Fruit fly (Drosophila melanogaster) whole organism, embryonic: Measurements from ENCODE around the gene Acp36DE.
A peak's percentile ranks its signal among the peaks of the same experiment; 100 is the strongest.

Experiments
- Asciz ChIP-seq: fragments of 200-800 bp; sonication (Bioruptor generic); optimal IDR thresholded peaks from 2 replicates; lab custom pipeline; 2017; ENCODE audit warnings: missing biosample characterization, mild to moderate bottlenecking, missing genetic modification characterization, missing genetic modification reagents
- CG11695 ChIP-seq: fragments of 200-800 bp; sonication (Bioruptor generic); IDR thresholded peaks from 3 replicates; pipeline ENCODE4 v1.3.6; 2022; ENCODE audit warnings: missing biosample characterization, missing genetic modification characterization
- CG11723 ChIP-seq: fragments of 200-800 bp; sonication (Bioruptor generic); optimal IDR thresholded peaks from 2 replicates; lab custom pipeline; 2017; ENCODE audit warnings: missing biosample characterization, mild to moderate bottlenecking, missing genetic modification characterization
- CG12942 ChIP-seq: fragments of 200-800 bp; sonication (Bioruptor generic); optimal IDR thresholded peaks from 3 replicates; lab custom pipeline; 2016; ENCODE audit warnings: missing biosample characterization, missing genetic modification characterization
- CG14667 ChIP-seq: fragments of 200-800 bp; sonication (Bioruptor generic); IDR thresholded peaks from 2 replicates; pipeline ENCODE4 v1.3.6; 2022; ENCODE audit warnings: missing biosample characterization, missing genetic modification characterization
- CG15696 ChIP-seq: fragments of 200-800 bp; sonication (Bioruptor generic); optimal IDR thresholded peaks from 2 replicates; lab custom pipeline; 2019; ENCODE audit warnings: missing biosample characterization, mild to moderate bottlenecking, missing genetic modification characterization, moderate library complexity
- CG17359 ChIP-seq: fragments of 200-800 bp; sonication (Bioruptor generic); optimal IDR thresholded peaks from 3 replicates; lab custom pipeline; 2018; ENCODE audit warnings: missing biosample characterization, mild to moderate bottlenecking, missing genetic modification characterization, moderate library complexity
- CG17612 ChIP-seq: fragments of 200-800 bp; sonication (Bioruptor generic); IDR thresholded peaks from 2 replicates; pipeline ENCODE4 v1.3.6; 2022; ENCODE audit warnings: missing biosample characterization, missing genetic modification characterization
- CG2678 ChIP-seq: fragments of 200-800 bp; sonication (Bioruptor generic); optimal IDR thresholded peaks from 3 replicates; lab custom pipeline; 2019; ENCODE audit warnings: missing biosample characterization, mild to moderate bottlenecking, missing genetic modification characterization, moderate library complexity
- CG34224 ChIP-seq: fragments of 200-800 bp; sonication (Bioruptor generic); IDR thresholded peaks from 3 replicates; pipeline ENCODE4 v1.3.6; 2022; ENCODE audit warnings: missing biosample characterization, missing genetic modification characterization; ENCODE audit not compliant: partially characterized antibody
- CG43689 ChIP-seq: fragments of 200-800 bp; sonication (Bioruptor generic); IDR thresholded peaks from 2 replicates; pipeline ENCODE4 v1.3.6; 2022; ENCODE audit warnings: missing biosample characterization, missing genetic modification characterization
- CG4404 ChIP-seq: fragments of 200-800 bp; sonication (Bioruptor generic); IDR thresholded peaks from 2 replicates; pipeline ENCODE4 v1.3.6; 2022; ENCODE audit warnings: missing biosample characterization, missing genetic modification characterization
- CG6654 ChIP-seq: fragments of 200-800 bp; sonication (Bioruptor generic); optimal IDR thresholded peaks from 2 replicates; lab custom pipeline; 2017; ENCODE audit warnings: missing biosample characterization, mild to moderate bottlenecking, missing genetic modification characterization
- CG7271 ChIP-seq: fragments of 200-800 bp; sonication (Bioruptor generic); optimal IDR thresholded peaks from 2 replicates; lab custom pipeline; 2018; ENCODE audit warnings: missing biosample characterization, mild to moderate bottlenecking, missing genetic modification characterization, moderate library complexity
- CG7987 ChIP-seq: fragments of 200-800 bp; sonication (Bioruptor generic); optimal IDR thresholded peaks from 2 replicates; lab custom pipeline; 2018; ENCODE audit warnings: missing biosample characterization, mild to moderate bottlenecking, missing genetic modification characterization, moderate library complexity
- CG8388 ChIP-seq: fragments of 200-800 bp; sonication (Bioruptor generic); optimal IDR thresholded peaks from 2 replicates; lab custom pipeline; 2019; ENCODE audit warnings: missing biosample characterization, mild to moderate bottlenecking, missing genetic modification characterization, moderate library complexity
- CG8478 ChIP-seq: fragments of >200 bp; optimal IDR thresholded peaks from 2 replicates; lab custom pipeline; 2018
- Dad ChIP-seq: fragments of 200-800 bp; sonication (Bioruptor generic); optimal IDR thresholded peaks from 3 replicates; lab custom pipeline; 2016; ENCODE audit warnings: missing biosample characterization, missing genetic modification characterization
- Dref ChIP-seq: fragments of 200-800 bp; sonication (Bioruptor generic); IDR thresholded peaks from 2 replicates; pipeline ENCODE4 v1.3.6; 2022; ENCODE audit warnings: missing biosample characterization, missing genetic modification characterization
- Drgx ChIP-seq: fragments of 200-800 bp; sonication (Bioruptor generic); IDR thresholded peaks from 2 replicates; pipeline ENCODE4 v1.3.6; 2022; ENCODE audit warnings: missing biosample characterization, missing genetic modification characterization
- E2f2 ChIP-seq: fragments of 200-800 bp; sonication (Bioruptor generic); IDR thresholded peaks from 2 replicates; pipeline ENCODE4 v1.3.6; 2022; ENCODE audit warnings: missing biosample characterization, missing genetic modification characterization
- ERR ChIP-seq: fragments of 200-800 bp; sonication (Bioruptor generic); optimal IDR thresholded peaks from 2 replicates; lab custom pipeline; 2016; ENCODE audit warnings: missing biosample characterization, missing genetic modification characterization
- Elba2 ChIP-seq: fragments of 200-800 bp; sonication (Bioruptor generic); optimal IDR thresholded peaks from 3 replicates; lab custom pipeline; 2016; ENCODE audit warnings: missing biosample characterization, missing genetic modification characterization
- Lhr ChIP-seq: fragments of 200-800 bp; sonication (Bioruptor generic); optimal IDR thresholded peaks from 3 replicates; lab custom pipeline; 2017; ENCODE audit warnings: mild to moderate bottlenecking, missing biosample characterization, missing genetic modification reagents, missing genetic modification characterization
- Med ChIP-seq: fragments of 200-800 bp; sonication (Bioruptor generic); peaks from one replicate; lab custom pipeline; 2016; ENCODE audit warnings: missing biosample characterization, missing genetic modification characterization, mild to moderate bottlenecking, inconsistent platforms, moderate library complexity
- Poxn ChIP-seq: fragments of 200-800 bp; sonication (Bioruptor generic); IDR thresholded peaks from 2 replicates; pipeline ENCODE4 v1.3.6; 2022; ENCODE audit warnings: missing biosample characterization, missing genetic modification characterization
- Sox102F ChIP-seq: fragments of 200-800 bp; sonication (Bioruptor generic); optimal IDR thresholded peaks from 2 replicates; lab custom pipeline; 2018; ENCODE audit warnings: missing biosample characterization, mild to moderate bottlenecking, missing genetic modification characterization, moderate library complexity
- Usf ChIP-seq: fragments of 200-800 bp; sonication (Bioruptor generic); optimal IDR thresholded peaks from 2 replicates; lab custom pipeline; 2017; ENCODE audit warnings: missing genotype, missing biosample characterization, missing genetic modification characterization
- Vsx1 ChIP-seq: fragments of 200-800 bp; sonication (Bioruptor generic); optimal IDR thresholded peaks from 2 replicates; lab custom pipeline; 2017; ENCODE audit warnings: missing biosample characterization, mild to moderate bottlenecking, missing genetic modification characterization, missing genetic modification reagents
- ap ChIP-seq: fragments of 200-800 bp; sonication (Bioruptor generic); IDR thresholded peaks from 2 replicates; pipeline ENCODE4 v1.3.6; 2022; ENCODE audit warnings: missing biosample characterization, missing genetic modification characterization
- bsh ChIP-seq, 2 experiments: fragments of 200-800 bp; sonication (Bioruptor generic); optimal IDR thresholded peaks; 2 replicates each; lab custom pipeline; 2017 to 2018; ENCODE audit warnings: mild to moderate bottlenecking in 2 of 2, missing biosample characterization in 2 of 2, missing genetic modification characterization in 2 of 2, moderate library complexity in 1 of 2
- chn ChIP-seq: fragments of 200-800 bp; sonication (Bioruptor generic); optimal IDR thresholded peaks from 2 replicates; lab custom pipeline; 2016; ENCODE audit warnings: missing biosample characterization, missing genetic modification characterization
- ci ChIP-seq: fragments of 200-800 bp; sonication (Bioruptor generic); IDR thresholded peaks from 3 replicates; pipeline ENCODE4 v1.3.6; 2022; ENCODE audit warnings: missing biosample characterization, missing genetic modification characterization
- croc ChIP-seq: fragments of 200-800 bp; sonication (Bioruptor generic); conservative IDR thresholded peaks from 3 replicates; pipeline ENCODE4 v1.3.6; 2022; ENCODE audit warnings: missing biosample characterization, missing genetic modification characterization
- crol ChIP-seq: fragments of 200-800 bp; sonication (Bioruptor generic); IDR thresholded peaks from 2 replicates; pipeline ENCODE4 v1.3.6; 2022; ENCODE audit warnings: missing biosample characterization, missing genetic modification characterization
- fd102C ChIP-seq: fragments of 200-800 bp; sonication (Bioruptor generic); optimal IDR thresholded peaks from 2 replicates; lab custom pipeline; 2018; ENCODE audit warnings: missing biosample characterization, mild to moderate bottlenecking, missing genetic modification characterization, moderate library complexity
- grn ChIP-seq: fragments of 200-800 bp; sonication (Bioruptor generic); optimal IDR thresholded peaks from 3 replicates; lab custom pipeline; 2017; ENCODE audit warnings: missing biosample characterization, missing genetic modification characterization
- gro ChIP-seq: fragments of 200-800 bp; sonication (Bioruptor generic); optimal IDR thresholded peaks from 2 replicates; lab custom pipeline; 2016; ENCODE audit warnings: missing biosample characterization, missing genetic modification characterization
- lab ChIP-seq: fragments of 200-800 bp; sonication (Bioruptor generic); optimal IDR thresholded peaks from 3 replicates; lab custom pipeline; 2017; ENCODE audit warnings: missing biosample characterization, missing genetic modification characterization, mild to moderate bottlenecking, moderate library complexity, missing genetic modification reagents
- lmd ChIP-seq: fragments of 200-800 bp; sonication (Bioruptor generic); IDR thresholded peaks from 2 replicates; pipeline ENCODE4 v1.3.6; 2022; ENCODE audit warnings: missing biosample characterization, missing genetic modification characterization
- mirr ChIP-seq: fragments of 200-800 bp; sonication (Bioruptor generic); optimal IDR thresholded peaks from 3 replicates; lab custom pipeline; 2018; ENCODE audit warnings: missing biosample characterization, mild to moderate bottlenecking, missing genetic modification characterization
- odd ChIP-seq: fragments of 200-800 bp; sonication (Bioruptor generic); optimal IDR thresholded peaks from 2 replicates; lab custom pipeline; 2017; ENCODE audit warnings: missing biosample characterization, mild to moderate bottlenecking, missing genetic modification characterization
- onecut ChIP-seq: fragments of 200-800 bp; sonication (Bioruptor generic); IDR thresholded peaks from 2 replicates; pipeline ENCODE4 v1.3.6; 2022; ENCODE audit warnings: missing biosample characterization, missing genetic modification characterization
- pfk ChIP-seq: fragments of 200-800 bp; sonication (Bioruptor generic); optimal IDR thresholded peaks from 2 replicates; lab custom pipeline; 2018; ENCODE audit warnings: missing biosample characterization, mild to moderate bottlenecking, missing genetic modification characterization, moderate library complexity
- rib ChIP-seq: fragments of 200-800 bp; sonication (Bioruptor generic); IDR thresholded peaks from 2 replicates; pipeline ENCODE4 v1.3.6; 2022; ENCODE audit warnings: missing biosample characterization, missing genetic modification characterization
- sens ChIP-seq: fragments of 200-800 bp; sonication (Bioruptor generic); peaks from one replicate; lab custom pipeline; 2016; ENCODE audit warnings: missing biosample characterization, missing genetic modification characterization
- sim ChIP-seq: fragments of 200-800 bp; sonication (Bioruptor generic); IDR thresholded peaks from 2 replicates; pipeline ENCODE4 v1.3.6; 2022; ENCODE audit warnings: missing biosample characterization, missing genetic modification characterization
- sisA ChIP-seq: fragments of 200-800 bp; sonication (Bioruptor generic); IDR thresholded peaks from 2 replicates; pipeline ENCODE4 v1.3.6; 2022; ENCODE audit warnings: missing biosample characterization, missing genetic modification characterization
- tin ChIP-seq: fragments of 200-800 bp; sonication (Bioruptor generic); optimal IDR thresholded peaks from 3 replicates; lab custom pipeline; 2016; ENCODE audit warnings: missing biosample characterization, missing genetic modification characterization
- wor ChIP-seq: fragments of 200-800 bp; sonication (Bioruptor generic); IDR thresholded peaks from 2 replicates; pipeline ENCODE4 v1.3.6; 2022; ENCODE audit warnings: missing biosample characterization, missing genetic modification characterization

The Acp36DE gene

dm6 chr2L:18345194-18345593, 13.6 kb downstream of the Acp36DE start (continued):
- peak; percentile 54 for TF ChIP-seq Med (GFP tag; lab: Kevin White, UChicago)
- peak; percentile 50 for TF ChIP-seq ap (GFP tag; lab: Robert Waterston, UW)
- peak; percentile 12 for TF ChIP-seq CG6654
- TF ChIP-seq CG12942 (GFP tag; lab: Kevin White, UChicago) = no peak
- TF ChIP-seq CG43689 (GFP tag; lab: Robert Waterston, UW) = no peak
- no peak for TF ChIP-seq CG34224
- TF ChIP-seq CG15696 = peak; percentile 26
- no peak for TF ChIP-seq CG7271 (tag; lab: Kevin White, UChicago)
- TF ChIP-seq onecut (GFP tag; lab: Robert Waterston, UW) = peak; percentile 19; the same call in 1 of the 2 replicates
- TF ChIP-seq tin (GFP tag; lab: Kevin White, UChicago) = peak; percentile 27
- peak; percentile 46 for TF ChIP-seq CG8388 (GFP tag; lab: Kevin White, UChicago)
- no peak for TF ChIP-seq sim (GFP tag; lab: Robert Waterston, UW)
- peak; percentile 23; the same call in 1 of the 2 replicates for TF ChIP-seq lmd (GFP tag; lab: Robert Waterston, UW)
- TF ChIP-seq Dad (GFP tag; lab: Kevin White, UChicago) = no peak
- TF ChIP-seq CG8478 = no peak
- TF ChIP-seq CG14667 (GFP tag; lab: Robert Waterston, UW) = peak; percentile 36; the same call in 1 of the 2 replicates
- TF ChIP-seq CG2678 = peak; percentile 52
- TF ChIP-seq Poxn (GFP tag; lab: Robert Waterston, UW) = no peak
- no peak for TF ChIP-seq Lhr
- peak; percentile 30; the same call in 1 of the 3 replicates for TF ChIP-seq croc
- TF ChIP-seq wor (GFP tag; lab: Robert Waterston, UW) = 0 out of 2 replicates have a peak, but pooled peaks have one; percentile 15
- TF ChIP-seq odd (GFP tag; lab: Kevin White, UChicago) = peak; percentile 10
- TF ChIP-seq CG17359 (tag; lab: Kevin White, UChicago) = peak; percentile 54
- peak; percentile 43 for TF ChIP-seq Asciz (GFP tag; lab: Kevin White, UChicago)
- peak; percentile 7 for TF ChIP-seq Vsx1 (GFP tag; lab: Kevin White, UChicago)
- no peak for TF ChIP-seq sisA
- TF ChIP-seq E2f2 (GFP tag; lab: Robert Waterston, UW) = no peak
- TF ChIP-seq mirr = no peak

DNA sequence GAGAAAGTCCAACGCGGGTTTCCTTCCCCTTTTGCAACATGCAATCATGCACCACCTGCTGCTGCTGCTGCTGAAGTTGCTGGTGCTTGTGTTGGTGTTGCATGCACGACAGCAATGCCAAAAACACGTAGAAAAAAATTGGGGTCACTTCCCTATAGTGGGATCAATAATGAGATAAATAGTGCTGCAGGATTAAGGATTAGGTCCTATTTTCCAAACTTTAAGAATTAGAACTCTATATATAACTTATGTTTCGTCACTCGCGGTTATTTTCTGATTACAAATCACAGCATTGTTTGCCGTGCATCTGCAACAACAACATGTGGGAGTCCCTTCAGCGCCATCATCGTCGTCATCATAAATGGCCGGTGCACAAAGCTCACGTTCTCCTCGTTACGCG, 14.5 kb downstream of the Acp36DE start:
- TF ChIP-seq ERR = no peak
- TF ChIP-seq Usf (GFP tag; lab: Kevin White, UChicago) = no peak
- TF ChIP-seq pfk (GFP tag; lab: Kevin White, UChicago) = no peak
- TF ChIP-seq bsh (GFP tag; optimal IDR thresholded peaks at IDR 0.05; lab: Kevin White, UChicago) = peak in 1 of 2 experiments; percentile 49
- TF ChIP-seq CG11723 (GFP tag; lab: Kevin White, UChicago) = no peak
- no peak for TF ChIP-seq odd (GFP tag; lab: Kevin White, UChicago)
- no peak for TF ChIP-seq grn
- TF ChIP-seq Drgx (GFP tag; lab: Robert Waterston, UW) = peak; percentile 73
- no peak for TF ChIP-seq fd102C (GFP tag; lab: Kevin White, UChicago)
- TF ChIP-seq sens = peak; percentile 50
- TF ChIP-seq Elba2 (GFP tag; lab: Kevin White, UChicago) = no peak
- TF ChIP-seq chn = no peak
- no peak for TF ChIP-seq CG17612 (GFP tag; lab: Robert Waterston, UW)

dm6 chr2L:18340921-18341320, 17.9 kb downstream of the Acp36DE start:
- no peak for TF ChIP-seq CG4404 (GFP tag; lab: Robert Waterston, UW)
- TF ChIP-seq ci (GFP tag; lab: Robert Waterston, UW) = 0 out of 3 replicates have a peak, but pooled peaks have one; percentile 23
- TF ChIP-seq CG11695 (GFP tag; lab: Robert Waterston, UW) = no peak
- peak; percentile 92 for TF ChIP-seq Drgx (GFP tag; lab: Robert Waterston, UW)
- peak in 1 of 2 experiments; percentile 14 for TF ChIP-seq bsh (GFP tag; optimal IDR thresholded peaks at IDR 0.05; lab: Kevin White, UChicago)
- TF ChIP-seq rib (GFP tag; lab: Robert Waterston, UW) = no peak
- TF ChIP-seq Sox102F = peak; percentile 39
- 0 out of 2 replicates have a peak, but pooled peaks have one; percentile 8 for TF ChIP-seq ap (GFP tag; lab: Robert Waterston, UW)
- no peak for TF ChIP-seq CG43689 (GFP tag; lab: Robert Waterston, UW)
- TF ChIP-seq lmd (GFP tag; lab: Robert Waterston, UW) = no peak
- no peak for TF ChIP-seq gro (GFP tag; lab: Kevin White, UChicago)
- TF ChIP-seq Dref (GFP tag; lab: Robert Waterston, UW) = no peak
- peak; percentile 49; the same call in 1 of the 2 replicates for TF ChIP-seq crol
- TF ChIP-seq lab (GFP tag; lab: Kevin White, UChicago) = no peak
- TF ChIP-seq CG7987 (GFP tag; lab: Kevin White, UChicago) = no peak
